Worm (Caenorhabditis elegans): ENCODE measurements around the gene rei-2.

ce11 chrX:1051041-1051440 is 36.9 kb downstream of the rei-2 start:
- TF ChIP-seq aly-2 (tag; optimal IDR thresholded peaks at IDR 0.05) = no peak
- TF ChIP-seq lin-39 (tag; optimal IDR thresholded peaks at IDR 0.05) = peak; percentile 61
- TF ChIP-seq ceh-88 (GFP tag; IDR thresholded peaks at IDR 0.05) = no peak
- TF ChIP-seq fos-1 (tag; optimal IDR thresholded peaks at IDR 0.05) = no peak
- no peak for TF ChIP-seq elt-3 (tag; optimal IDR thresholded peaks at IDR 0.05)

Measured in whole organism, L1 larva.